Fruit fly (Drosophila melanogaster): ENCODE results near the gene CG32037.
A peak's percentile ranks its signal among the peaks of the same experiment; 100 is the strongest.

Gene CG32037

dm6 chr3L:9441907-9442479 lies 50.0 kb downstream of the CG32037 start, which contains the start of the genes Bet3 and Nf-YA (continued):
- peak; percentile 72 for TF ChIP-seq tin (GFP tag; optimal IDR thresholded peaks at IDR 0.05)
- TF ChIP-seq phol (tag; optimal IDR thresholded peaks at IDR 0.05) = peak; percentile 61
- TF ChIP-seq rib (GFP tag; IDR thresholded peaks at IDR 0.05) = peak; percentile 35; the same call in 1 of the 2 replicates
- peak; percentile 0 for TF ChIP-seq CG13296 (GFP tag; optimal IDR thresholded peaks at IDR 0.05)
- TF ChIP-seq CG13287 (GFP tag; IDR thresholded peaks at IDR 0.05; ENCODE audit: partially characterized antibody) = peak; percentile 88
- TF ChIP-seq hbn (GFP tag; IDR thresholded peaks at IDR 0.05; ENCODE audit: partially characterized antibody) = peak; percentile 87
- peak; percentile 20 for TF ChIP-seq D19A (tag; optimal IDR thresholded peaks at IDR 0.05)
- no peak for TF ChIP-seq sqz (GFP tag; optimal IDR thresholded peaks at IDR 0.05)
- TF ChIP-seq prd (optimal IDR thresholded peaks at IDR 0.05) = no peak
- peak; percentile 64; the same call in 2 of the 3 replicates for TF ChIP-seq prd (GFP tag; IDR thresholded peaks at IDR 0.05)
- TF ChIP-seq NC2β (GFP tag; optimal IDR thresholded peaks at IDR 0.05) = peak; percentile 25
- TF ChIP-seq dmrt11E (tag; optimal IDR thresholded peaks at IDR 0.05) = peak; percentile 35
- TF ChIP-seq Tbp (GFP tag; optimal IDR thresholded peaks at IDR 0.05) = no peak
- peak; percentile 50; the same call in 1 of the 3 replicates for TF ChIP-seq Aef1 (GFP tag; IDR thresholded peaks at IDR 0.05)
- TF ChIP-seq CG7928 (GFP tag; optimal IDR thresholded peaks at IDR 0.05) = peak; percentile 97
- peak; percentile 8; the same call in 2 of the 3 replicates for TF ChIP-seq Mrtf (GFP tag; IDR thresholded peaks at IDR 0.05)
- TF ChIP-seq Dip3 (GFP tag; optimal IDR thresholded peaks at IDR 0.05) = peak; percentile 60
- no peak for TF ChIP-seq Doc2 (GFP tag; IDR thresholded peaks at IDR 0.05)
- no peak for TF ChIP-seq tll (GFP tag; optimal IDR thresholded peaks at IDR 0.05)
- TF ChIP-seq CG34376 (GFP tag; optimal IDR thresholded peaks at IDR 0.05) = peak; percentile 8
- peak; percentile 14 for TF ChIP-seq vfl (GFP tag; optimal IDR thresholded peaks at IDR 0.05)
- peak; percentile 86; the same call in 1 of the 3 replicates for TF ChIP-seq zen2 (GFP tag; IDR thresholded peaks at IDR 0.05; ENCODE audit: partially characterized antibody)
- TF ChIP-seq CG5180 (GFP tag; optimal IDR thresholded peaks at IDR 0.05) = no peak
- TF ChIP-seq Sin3A (optimal IDR thresholded peaks at IDR 0.05) = peak; percentile 38
- TF ChIP-seq fd3F (GFP tag; optimal IDR thresholded peaks at IDR 0.05) = no peak
- TF ChIP-seq ap (GFP tag; IDR thresholded peaks at IDR 0.05) = no peak
- peak; percentile 11; the same call in 1 of the 3 replicates for TF ChIP-seq Optix (GFP tag; IDR thresholded peaks at IDR 0.05)
- TF ChIP-seq lilli (GFP tag; optimal IDR thresholded peaks at IDR 0.05) = peak; percentile 70
- TF ChIP-seq ara (GFP tag; IDR thresholded peaks at IDR 0.05) = peak; percentile 55; the same call in 1 of the 2 replicates
- no peak for TF ChIP-seq peb (GFP tag; IDR thresholded peaks at IDR 0.05)
- peak; percentile 8 for TF ChIP-seq CG17385 (GFP tag; optimal IDR thresholded peaks at IDR 0.05)
- peak; percentile 55 for TF ChIP-seq jumu (GFP tag; optimal IDR thresholded peaks at IDR 0.05)
- TF ChIP-seq CG16815 (GFP tag; optimal IDR thresholded peaks at IDR 0.05) = no peak
- peak; percentile 36 for TF ChIP-seq CG10209 (GFP tag; optimal IDR thresholded peaks at IDR 0.05)
- TF ChIP-seq Deaf1 (tag; optimal IDR thresholded peaks at IDR 0.05) = no peak
- TF ChIP-seq Lhr (GFP tag; optimal IDR thresholded peaks at IDR 0.05) = peak; percentile 44
- TF ChIP-seq ac (GFP tag; optimal IDR thresholded peaks at IDR 0.05) = no peak
- no peak for TF ChIP-seq cato (GFP tag; optimal IDR thresholded peaks at IDR 0.05; ENCODE audit: borderline replicate concordance)
- peak; percentile 57; the same call in 1 of the 2 replicates for TF ChIP-seq CG11085 (GFP tag; IDR thresholded peaks at IDR 0.05)
- TF ChIP-seq YL-1 (GFP tag; optimal IDR thresholded peaks at IDR 0.05) = peak; percentile 80
- TF ChIP-seq Lim3 (GFP tag; IDR thresholded peaks at IDR 0.05) = no peak
- no peak for TF ChIP-seq odd (GFP tag; optimal IDR thresholded peaks at IDR 0.05)
- TF ChIP-seq cwo (GFP tag; optimal IDR thresholded peaks at IDR 0.05) = no peak
- TF ChIP-seq H15 (GFP tag; IDR thresholded peaks at IDR 0.05) = peak; percentile 12; the same call in 1 of the 3 replicates
- peak; percentile 49 for TF ChIP-seq pnt (GFP tag; optimal IDR thresholded peaks at IDR 0.05)
- TF ChIP-seq CG17802 (tag; optimal IDR thresholded peaks at IDR 0.05) = no peak
- peak; percentile 38; the same call in 1 of the 2 replicates for TF ChIP-seq CG9215 (GFP tag; IDR thresholded peaks at IDR 0.05)
- peak; percentile 51 for TF ChIP-seq CG4424 (GFP tag; optimal IDR thresholded peaks at IDR 0.05)
- TF ChIP-seq crol (GFP tag; IDR thresholded peaks at IDR 0.05) = no peak
- TF ChIP-seq E2f1 (GFP tag; IDR thresholded peaks at IDR 0.05) = peak; percentile 19; the same call in 1 of the 2 replicates

All from whole organism, embryonic.